Fruit fly (Drosophila melanogaster): ENCODE results near the gene IRSp53.

DNA sequence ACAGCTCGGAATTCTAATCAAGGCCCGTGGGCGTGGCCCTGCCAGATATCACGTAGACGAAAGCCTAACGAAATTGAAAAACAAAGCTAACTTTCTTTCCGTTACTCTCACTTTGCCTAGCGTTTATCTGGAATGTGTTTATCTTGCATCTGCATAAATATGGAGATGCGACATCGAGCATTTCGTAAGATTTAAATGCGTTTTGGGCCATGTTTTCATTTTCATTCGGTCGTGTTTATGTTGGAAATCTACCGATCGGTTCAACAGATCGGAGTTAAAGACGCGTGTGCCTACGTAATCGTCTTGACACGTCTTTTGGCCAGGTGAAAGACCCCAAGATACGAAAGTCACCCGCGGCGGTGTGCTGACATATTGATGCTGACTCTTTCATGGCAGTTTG lies 11.8 kb downstream of the IRSp53 start:
- TF ChIP-seq usp (GFP tag; optimal IDR thresholded peaks at IDR 0.05) (no peak), pan (optimal IDR thresholded peaks at IDR 0.05) (no peak)
